Fruit fly (Drosophila melanogaster): ENCODE measurements around the gene kraken.

kraken gene

DNA sequence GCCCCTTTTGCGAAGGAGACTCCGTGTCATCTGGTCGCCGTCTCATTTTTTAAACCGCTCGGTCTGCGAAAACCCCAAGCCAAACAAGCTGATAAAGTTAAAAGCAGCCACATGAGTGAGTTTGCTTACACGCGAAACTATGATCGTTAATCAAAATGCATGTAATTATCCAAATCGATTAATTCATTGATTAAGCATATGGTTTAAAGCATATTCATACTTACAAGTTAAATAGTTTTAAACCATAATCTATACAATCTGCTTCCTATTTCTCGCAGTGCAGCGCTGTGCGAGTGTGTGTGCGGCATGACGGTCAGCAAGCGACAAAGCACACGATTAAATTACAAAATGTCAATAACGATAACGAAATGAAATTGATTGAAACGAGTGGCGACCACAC is 42.9 kb downstream of the kraken start:
- no peak for TF ChIP-seq pad (GFP tag; optimal IDR thresholded peaks at IDR 0.05)
- no peak for TF ChIP-seq bab1 (GFP tag; optimal IDR thresholded peaks at IDR 0.05)
- no peak for TF ChIP-seq CG1620 (GFP tag; optimal IDR thresholded peaks at IDR 0.05)
- TF ChIP-seq Crg-1 (GFP tag; optimal IDR thresholded peaks at IDR 0.05): no peak
- no peak for TF ChIP-seq tj (GFP tag; optimal IDR thresholded peaks at IDR 0.05)
- no peak for TF ChIP-seq Hr96 (GFP tag; optimal IDR thresholded peaks at IDR 0.05)
- TF ChIP-seq cic (GFP tag; optimal IDR thresholded peaks at IDR 0.05): no peak
- no peak for TF ChIP-seq CG12768 (GFP tag; optimal IDR thresholded peaks at IDR 0.05)
- no peak for TF ChIP-seq cnc (optimal IDR thresholded peaks at IDR 0.05)

dm6 chr2L:897124-897523 is 44.6 kb downstream of the kraken start:
- TF ChIP-seq CG5204 (GFP tag; optimal IDR thresholded peaks at IDR 0.05) (no peak), toe (GFP tag; optimal IDR thresholded peaks at IDR 0.05) (no peak), CG11617 (GFP tag; optimal IDR thresholded peaks at IDR 0.05) (no peak), CG7101 (tag; optimal IDR thresholded peaks at IDR 0.05) (no peak), CG7045 (GFP tag; optimal IDR thresholded peaks at IDR 0.05) (no peak), tj (GFP tag; optimal IDR thresholded peaks at IDR 0.05) (no peak), CG1620 (GFP tag; optimal IDR thresholded peaks at IDR 0.05) (no peak), Crg-1 (GFP tag; optimal IDR thresholded peaks at IDR 0.05) (no peak)

DNA sequence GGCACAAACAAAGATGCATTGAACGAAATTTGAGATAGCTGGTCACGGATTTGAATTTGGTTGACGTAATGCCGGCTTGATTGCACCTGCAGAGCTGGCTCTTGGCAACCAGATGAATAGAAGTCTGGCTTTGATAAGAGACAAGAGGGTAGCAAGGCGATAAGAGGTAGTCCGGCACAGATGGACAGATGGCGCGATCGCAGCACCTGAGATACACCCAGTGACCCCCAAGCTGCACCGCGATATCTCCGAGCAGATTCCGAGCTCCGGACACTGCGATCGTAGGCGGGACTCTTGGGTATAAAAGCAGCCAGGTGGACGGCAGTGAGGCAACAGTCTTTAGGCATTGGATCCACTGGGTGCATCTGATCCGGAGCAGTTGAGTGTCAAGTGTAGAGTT is 45.7 kb downstream of the kraken start, which contains the start of gene Lsp1beta:
Gene Lsp1beta (plus strand): TSS at position 185 of the 400 bp plus-strand sequence.
- TF ChIP-seq ovo (GFP tag; optimal IDR thresholded peaks at IDR 0.05): no peak
- no peak for TF ChIP-seq Hr96 (GFP tag; optimal IDR thresholded peaks at IDR 0.05)
- no peak for TF ChIP-seq CG7045 (GFP tag; optimal IDR thresholded peaks at IDR 0.05)
- no peak for TF ChIP-seq pad (GFP tag; optimal IDR thresholded peaks at IDR 0.05)

dm6 chr2L:903748-904147 is 51.2 kb downstream of the kraken start:
- TF ChIP-seq CG11617 (GFP tag; optimal IDR thresholded peaks at IDR 0.05) (no peak), tj (GFP tag; optimal IDR thresholded peaks at IDR 0.05) (no peak), CG7045 (GFP tag; optimal IDR thresholded peaks at IDR 0.05) (no peak), kay (GFP tag; ENCODE audit: borderline replicate concordance) (no peak), Clk (GFP tag; optimal IDR thresholded peaks at IDR 0.05) (no peak), CG33017 (tag; optimal IDR thresholded peaks at IDR 0.05) (no peak), Mnt (GFP tag; optimal IDR thresholded peaks at IDR 0.05) (no peak)

Data from whole organism, adult.